Worm (Caenorhabditis elegans): ENCODE results near the gene F40G9.6.

Gene F40G9.6

ce11 chrIII:179123-179592, at the start of gene F40G9.6:
TSS of gene F40G9.6 (plus strand) at chrIII:179542.
- TF ChIP-seq zip-8 (tag; optimal IDR thresholded peaks at IDR 0.05) (peak; percentile 67), ceh-83 (GFP tag; optimal IDR thresholded peaks at IDR 0.05) (no peak), nhr-2 (tag; optimal IDR thresholded peaks at IDR 0.05) (peak; percentile 32), mls-2 (tag; optimal IDR thresholded peaks at IDR 0.05) (peak; percentile 38), ceh-39 (tag; optimal IDR thresholded peaks at IDR 0.05) (no peak), cnd-1 (tag; optimal IDR thresholded peaks at IDR 0.05) (peak; percentile 60)

- TF ChIP-seq nhr-237 (tag; optimal IDR thresholded peaks at IDR 0.05) (no peak), tbx-8 (GFP tag; optimal IDR thresholded peaks at IDR 0.05) (no peak), ceh-43 (GFP tag; optimal IDR thresholded peaks at IDR 0.05) (no peak), mls-2 (tag; optimal IDR thresholded peaks at IDR 0.05) (no peak), lsy-2 (tag; optimal IDR thresholded peaks at IDR 0.05) (no peak), ham-2 (GFP tag; optimal IDR thresholded peaks at IDR 0.05) (no peak), nhr-76 (tag; optimal IDR thresholded peaks at IDR 0.05) (no peak), drap-1 (GFP tag; optimal IDR thresholded peaks at IDR 0.05) (no peak)
Measured at ce11 chrIII:130650-131049, 48.7 kb upstream of the F40G9.6 start, which contains the start of the genes nhr-280 and C29F9.2. TSS of gene nhr-280 (minus strand) at chrIII:130750. TSS of gene C29F9.2 (plus strand) at chrIII:130947.

ce11 chrIII:131627-132026, 47.7 kb upstream of the F40G9.6 start:
- TF ChIP-seq ceh-43 (GFP tag; optimal IDR thresholded peaks at IDR 0.05) (no peak), pha-4 (tag; optimal IDR thresholded peaks at IDR 0.05) (peak; percentile 52), M03D4.4 (tag; optimal IDR thresholded peaks at IDR 0.05) (no peak), sem-2 (GFP tag; optimal IDR thresholded peaks at IDR 0.05) (no peak), drap-1 (GFP tag; optimal IDR thresholded peaks at IDR 0.05) (no peak), nhr-12 (tag; optimal IDR thresholded peaks at IDR 0.05) (no peak), elt-1 (tag; optimal IDR thresholded peaks at IDR 0.05; ENCODE audit: borderline replicate concordance, insufficient read depth) (no peak), hlh-1 (tag; optimal IDR thresholded peaks at IDR 0.05) (no peak), flh-1 (GFP tag; optimal IDR thresholded peaks at IDR 0.05) (no peak), tbx-8 (GFP tag; optimal IDR thresholded peaks at IDR 0.05) (no peak), mls-2 (tag; optimal IDR thresholded peaks at IDR 0.05) (no peak), snpc-4 (tag; optimal IDR thresholded peaks at IDR 0.05) (no peak), unc-120 (tag; optimal IDR thresholded peaks at IDR 0.05; ENCODE audit: poor library complexity, severe bottlenecking) (peak; percentile 3), ham-2 (GFP tag; optimal IDR thresholded peaks at IDR 0.05) (no peak), ceh-83 (GFP tag; optimal IDR thresholded peaks at IDR 0.05) (no peak), sptf-1 (tag; optimal IDR thresholded peaks at IDR 0.05) (no peak), nhr-76 (tag; optimal IDR thresholded peaks at IDR 0.05) (no peak), unc-39 (tag; optimal IDR thresholded peaks at IDR 0.05) (no peak), zip-8 (tag; optimal IDR thresholded peaks at IDR 0.05) (no peak), lin-13 (tag; optimal IDR thresholded peaks at IDR 0.05) (no peak), nhr-2 (tag; optimal IDR thresholded peaks at IDR 0.05) (no peak), lsy-2 (tag; optimal IDR thresholded peaks at IDR 0.05) (peak; percentile 34), elt-3 (tag; optimal IDR thresholded peaks at IDR 0.05) (no peak), nhr-28 (tag; optimal IDR thresholded peaks at IDR 0.05) (no peak), mab-5 (tag; optimal IDR thresholded peaks at IDR 0.05) (peak; percentile 39), nhr-237 (tag; optimal IDR thresholded peaks at IDR 0.05) (peak; percentile 11), ces-1 (GFP tag; optimal IDR thresholded peaks at IDR 0.05) (peak; percentile 96), blmp-1 (tag; optimal IDR thresholded peaks at IDR 0.05) (no peak), mep-1 (tag; optimal IDR thresholded peaks at IDR 0.05) (peak; percentile 45)

ce11 chrIII:132118-132517, 47.2 kb upstream of the F40G9.6 start, which contains the start of gene pals-22:
TSS of gene pals-22 (plus strand) at chrIII:132418.
- TF ChIP-seq ces-1 (GFP tag; optimal IDR thresholded peaks at IDR 0.05) (no peak), ceh-43 (GFP tag; optimal IDR thresholded peaks at IDR 0.05) (no peak), nhr-28 (tag; optimal IDR thresholded peaks at IDR 0.05) (no peak), ceh-39 (tag; optimal IDR thresholded peaks at IDR 0.05) (no peak), mab-5 (tag; optimal IDR thresholded peaks at IDR 0.05) (no peak), elt-3 (tag; optimal IDR thresholded peaks at IDR 0.05) (no peak), tbx-8 (GFP tag; optimal IDR thresholded peaks at IDR 0.05) (no peak), sem-2 (GFP tag; optimal IDR thresholded peaks at IDR 0.05) (no peak), lsy-2 (tag; optimal IDR thresholded peaks at IDR 0.05) (no peak), nhr-76 (tag; optimal IDR thresholded peaks at IDR 0.05) (no peak), ztf-11 (tag; optimal IDR thresholded peaks at IDR 0.05) (no peak)

- TF ChIP-seq elt-1 (tag; optimal IDR thresholded peaks at IDR 0.05; ENCODE audit: borderline replicate concordance, insufficient read depth): no peak
- TF ChIP-seq flh-1 (GFP tag; optimal IDR thresholded peaks at IDR 0.05): no peak
- no peak for TF ChIP-seq ceh-39 (tag; optimal IDR thresholded peaks at IDR 0.05)
- TF ChIP-seq blmp-1 (tag; optimal IDR thresholded peaks at IDR 0.05): no peak
- TF ChIP-seq M03D4.4 (tag; optimal IDR thresholded peaks at IDR 0.05): no peak
- TF ChIP-seq drap-1 (GFP tag; optimal IDR thresholded peaks at IDR 0.05): no peak
- TF ChIP-seq nhr-76 (tag; optimal IDR thresholded peaks at IDR 0.05): no peak
- no peak for TF ChIP-seq unc-62 (GFP tag; optimal IDR thresholded peaks at IDR 0.05)
- no peak for TF ChIP-seq nhr-237 (tag; optimal IDR thresholded peaks at IDR 0.05)
- no peak for TF ChIP-seq mls-2 (tag; optimal IDR thresholded peaks at IDR 0.05)
- TF ChIP-seq ceh-83 (GFP tag; optimal IDR thresholded peaks at IDR 0.05): no peak
- no peak for TF ChIP-seq ham-2 (GFP tag; optimal IDR thresholded peaks at IDR 0.05)
Measured at ce11 chrIII:134194-134593, 45.1 kb upstream of the F40G9.6 start, which contains the start of gene pals-25. TSS of gene pals-25 (plus strand) at chrIII:134494.
